Fruit fly (Drosophila melanogaster) whole organism, embryonic: ENCODE measurements around the gene Cyp4d1.

ENCODE experiments used
- Aef1 ChIP-seq: fragments of 200-800 bp; sonication (Bioruptor generic); IDR thresholded peaks from 3 replicates; pipeline ENCODE4 v1.3.6; 2022; ENCODE audit warnings: missing biosample characterization, missing genetic modification characterization
- C15 ChIP-seq: fragments of 200-800 bp; sonication (Bioruptor generic); IDR thresholded peaks from 3 replicates; pipeline ENCODE4 v1.3.6; 2022; ENCODE audit warnings: missing biosample characterization, missing genetic modification characterization
- CG10565 ChIP-seq: fragments of 200-800 bp; sonication (Bioruptor generic); optimal IDR thresholded peaks from 3 replicates; lab custom pipeline; 2016; ENCODE audit warnings: missing biosample characterization, mild to moderate bottlenecking, missing genetic modification characterization
- CG13424 ChIP-seq: fragments of 200-800 bp; sonication (Bioruptor generic); optimal IDR thresholded peaks from 2 replicates; lab custom pipeline; 2019; ENCODE audit warnings: missing biosample characterization, mild to moderate bottlenecking, missing genetic modification characterization, moderate library complexity
- CG14667 ChIP-seq: fragments of 200-800 bp; sonication (Bioruptor generic); IDR thresholded peaks from 2 replicates; pipeline ENCODE4 v1.3.6; 2022; ENCODE audit warnings: missing biosample characterization, missing genetic modification characterization
- CG1647 ChIP-seq: fragments of 200-800 bp; sonication (Bioruptor generic); optimal IDR thresholded peaks from 3 replicates; lab custom pipeline; 2016; ENCODE audit warnings: missing biosample characterization, missing genetic modification characterization
- CG16863 ChIP-seq: fragments of 200-800 bp; sonication (Bioruptor generic); optimal IDR thresholded peaks from 3 replicates; lab custom pipeline; 2016; ENCODE audit warnings: missing biosample characterization, missing genetic modification characterization
- CG17612 ChIP-seq: fragments of 200-800 bp; sonication (Bioruptor generic); IDR thresholded peaks from 2 replicates; pipeline ENCODE4 v1.3.6; 2022; ENCODE audit warnings: missing biosample characterization, missing genetic modification characterization
- CG18599 ChIP-seq: fragments of 200-800 bp; sonication (Bioruptor generic); optimal IDR thresholded peaks from 3 replicates; lab custom pipeline; 2017; ENCODE audit warnings: missing biosample characterization, missing genetic modification characterization, mild to moderate bottlenecking, moderate library complexity, missing genetic modification reagents
- CG3995 ChIP-seq: fragments of 200-800 bp; sonication (Bioruptor generic); optimal IDR thresholded peaks from 3 replicates; lab custom pipeline; 2016; ENCODE audit warnings: missing biosample characterization, missing genetic modification characterization
- CG4404 ChIP-seq: fragments of 200-800 bp; sonication (Bioruptor generic); IDR thresholded peaks from 2 replicates; pipeline ENCODE4 v1.3.6; 2022; ENCODE audit warnings: missing biosample characterization, missing genetic modification characterization
- CG8359 ChIP-seq: fragments of 200-800 bp; sonication (Bioruptor generic); optimal IDR thresholded peaks from 2 replicates; lab custom pipeline; 2017; ENCODE audit warnings: missing biosample characterization, mild to moderate bottlenecking, missing genetic modification characterization, borderline replicate concordance
- CG8765 ChIP-seq: fragments of 200-800 bp; sonication (Bioruptor generic); IDR thresholded peaks from 2 replicates; pipeline ENCODE4 v1.3.6; 2022; ENCODE audit warnings: missing biosample characterization, missing genetic modification characterization
- CG9215 ChIP-seq: fragments of 200-800 bp; sonication (Bioruptor generic); IDR thresholded peaks from 2 replicates; pipeline ENCODE4 v1.3.6; 2022; ENCODE audit warnings: missing biosample characterization, missing genetic modification characterization
- CG9727 ChIP-seq: fragments of 200-800 bp; sonication (Bioruptor generic); optimal IDR thresholded peaks from 3 replicates; lab custom pipeline; 2017; ENCODE audit warnings: missing biosample characterization, mild to moderate bottlenecking, missing genetic modification characterization
- CG9932 ChIP-seq: fragments of 200-800 bp; sonication (Bioruptor generic); IDR thresholded peaks from 2 replicates; pipeline ENCODE4 v1.3.6; 2022; ENCODE audit warnings: missing biosample characterization, missing genetic modification characterization
- CoRest ChIP-seq: fragments of 200-800 bp; sonication (Bioruptor generic); optimal IDR thresholded peaks from 3 replicates; lab custom pipeline; 2018; ENCODE audit warnings: missing biosample characterization, mild to moderate bottlenecking, missing genetic modification characterization, moderate library complexity
- D19B ChIP-seq: fragments of 200-800 bp; sonication (Bioruptor generic); optimal IDR thresholded peaks from 2 replicates; lab custom pipeline; 2017; ENCODE audit warnings: missing biosample characterization, mild to moderate bottlenecking, missing genetic modification characterization
- Dll ChIP-seq: fragments of 200-800 bp; sonication (Bioruptor generic); IDR thresholded peaks from 4 replicates; pipeline ENCODE4 v1.3.6; 2022; ENCODE audit warnings: missing biosample characterization, missing genetic modification characterization; ENCODE audit not compliant: partially characterized antibody
- H15 ChIP-seq: fragments of 200-800 bp; sonication (Bioruptor generic); IDR thresholded peaks from 3 replicates; pipeline ENCODE4 v1.3.6; 2022; ENCODE audit warnings: missing biosample characterization, missing genetic modification characterization
- Hr3 ChIP-seq: fragments of 200-800 bp; sonication (Bioruptor generic); optimal IDR thresholded peaks from 3 replicates; lab custom pipeline; 2016; ENCODE audit warnings: missing biosample characterization, missing genetic modification characterization
- MESR4 ChIP-seq: fragments of 200-800 bp; sonication (Bioruptor generic); optimal IDR thresholded peaks from 2 replicates; lab custom pipeline; 2018; ENCODE audit warnings: missing biosample characterization, mild to moderate bottlenecking, missing genetic modification characterization, moderate library complexity
- Med ChIP-seq: fragments of 200-800 bp; sonication (Bioruptor generic); peaks from one replicate; lab custom pipeline; 2016; ENCODE audit warnings: missing biosample characterization, missing genetic modification characterization, mild to moderate bottlenecking, inconsistent platforms, moderate library complexity
- Meics ChIP-seq: fragments of 200-800 bp; sonication (Bioruptor generic); optimal IDR thresholded peaks from 2 replicates; lab custom pipeline; 2017; ENCODE audit warnings: missing biosample characterization, mild to moderate bottlenecking, missing genetic modification characterization
- NFAT ChIP-seq: fragments of 200-800 bp; sonication (Bioruptor generic); IDR thresholded peaks from 2 replicates; pipeline ENCODE4 v1.3.6; 2022; ENCODE audit warnings: missing biosample characterization, missing genetic modification characterization
- Nf-YA ChIP-seq: fragments of 200-800 bp; sonication (Bioruptor generic); IDR thresholded peaks from 2 replicates; pipeline ENCODE4 v1.3.6; 2022; ENCODE audit warnings: missing biosample characterization, missing genetic modification characterization
- Sox102F ChIP-seq: fragments of 200-800 bp; sonication (Bioruptor generic); optimal IDR thresholded peaks from 2 replicates; lab custom pipeline; 2018; ENCODE audit warnings: missing biosample characterization, mild to moderate bottlenecking, missing genetic modification characterization, moderate library complexity
- Stat92E ChIP-seq, 3 experiments: fragments of >200 bp in 2 of 3; fragments of 200-800 bp in 1 of 3; sonication (Bioruptor generic) in 1 of 3; optimal IDR thresholded peaks; 2 replicates each; lab custom pipeline; 2017 to 2019; ENCODE audit warnings: missing biosample characterization in 3 of 3, missing genetic modification characterization in 3 of 3, mild to moderate bottlenecking in 1 of 3, moderate library complexity in 1 of 3
- Vsx1 ChIP-seq: fragments of 200-800 bp; sonication (Bioruptor generic); optimal IDR thresholded peaks from 2 replicates; lab custom pipeline; 2017; ENCODE audit warnings: missing biosample characterization, mild to moderate bottlenecking, missing genetic modification characterization, missing genetic modification reagents
- btn ChIP-seq: fragments of 200-800 bp; sonication (Bioruptor generic); optimal IDR thresholded peaks from 2 replicates; lab custom pipeline; 2016; ENCODE audit warnings: missing biosample characterization, missing genetic modification characterization
- corto ChIP-seq: fragments of 200-800 bp; sonication (Bioruptor generic); optimal IDR thresholded peaks from 2 replicates; lab custom pipeline; 2016; ENCODE audit warnings: missing biosample characterization, mild to moderate bottlenecking, missing genetic modification characterization, moderate library complexity
- dysf ChIP-seq: fragments of 200-800 bp; sonication (Bioruptor generic); IDR thresholded peaks from 3 replicates; pipeline ENCODE4 v1.3.6; 2022; ENCODE audit warnings: missing biosample characterization, missing genetic modification characterization
- emc ChIP-seq: fragments of 200-800 bp; sonication (Bioruptor generic); optimal IDR thresholded peaks from 2 replicates; lab custom pipeline; 2016; ENCODE audit warnings: missing biosample characterization, missing genetic modification characterization
- ems ChIP-seq: fragments of 200-800 bp; sonication (Bioruptor generic); optimal IDR thresholded peaks from 3 replicates; lab custom pipeline; 2016; ENCODE audit warnings: missing biosample characterization, missing genetic modification characterization
- grau ChIP-seq: fragments of 200-800 bp; optimal IDR thresholded peaks from 3 replicates; lab custom pipeline; 2019; ENCODE audit warnings: missing biosample characterization, mild to moderate bottlenecking, missing genetic modification characterization, moderate library complexity
- gsb-n ChIP-seq: fragments of 200-800 bp; sonication (Bioruptor generic); optimal IDR thresholded peaks from 3 replicates; lab custom pipeline; 2018; ENCODE audit warnings: missing biosample characterization, mild to moderate bottlenecking, missing genetic modification characterization
- her ChIP-seq: fragments of 200-800 bp; sonication (Bioruptor generic); optimal IDR thresholded peaks from 2 replicates; lab custom pipeline; 2016; ENCODE audit warnings: missing biosample characterization, missing genetic modification characterization
- insv ChIP-seq, 2 experiments: fragments of 200-800 bp; sonication (Bioruptor generic); optimal IDR thresholded peaks; 3 replicates each; lab custom pipeline; 2016 to 2018; ENCODE audit warnings: missing biosample characterization in 2 of 2, missing genetic modification characterization in 2 of 2
- knrl ChIP-seq: fragments of 200-800 bp; sonication (Bioruptor generic); IDR thresholded peaks from 3 replicates; pipeline ENCODE4 v1.3.6; 2022; ENCODE audit warnings: missing biosample characterization, missing genetic modification characterization; ENCODE audit not compliant: partially characterized antibody
- lmd ChIP-seq: fragments of 200-800 bp; sonication (Bioruptor generic); IDR thresholded peaks from 2 replicates; pipeline ENCODE4 v1.3.6; 2022; ENCODE audit warnings: missing biosample characterization, missing genetic modification characterization
- nerfin-1 ChIP-seq: fragments of 200-800 bp; sonication (Bioruptor generic); optimal IDR thresholded peaks from 3 replicates; lab custom pipeline; 2019; ENCODE audit warnings: missing biosample characterization, mild to moderate bottlenecking, missing genetic modification characterization, moderate library complexity
- pan ChIP-seq, 4 experiments: fragments of >200 bp in 3 of 4; fragments of 200-800 bp in 1 of 4; sonication (Bioruptor generic) in 1 of 4; optimal IDR thresholded peaks in 3 of 4; IDR thresholded peaks in 1 of 4; 2 replicates each; pipeline versions ENCODE4 v1.3.6 to Lab custom; 2017 to 2022; ENCODE audit warnings: missing biosample characterization in 2 of 4, missing genetic modification characterization in 2 of 4, mixed read lengths in 1 of 4
- phol ChIP-seq: fragments of 200-800 bp; sonication (Bioruptor generic); optimal IDR thresholded peaks from 3 replicates; lab custom pipeline; 2018; ENCODE audit warnings: missing biosample characterization, mild to moderate bottlenecking, missing genetic modification characterization, moderate library complexity
- prd ChIP-seq, 3 experiments: fragments of >200 bp in 2 of 3; fragments of 200-800 bp in 1 of 3; sonication (Bioruptor generic) in 1 of 3; optimal IDR thresholded peaks in 2 of 3; IDR thresholded peaks in 1 of 3; 2 replicates in 2 of 3; 3 replicates in 1 of 3; pipeline versions ENCODE4 v1.3.6 to Lab custom; 2017 to 2022; ENCODE audit warnings: missing biosample characterization in 1 of 3, missing genetic modification characterization in 1 of 3
- pros ChIP-seq: fragments of 200-800 bp; sonication (Bioruptor generic); optimal IDR thresholded peaks from 3 replicates; lab custom pipeline; 2019; ENCODE audit warnings: missing biosample characterization, mild to moderate bottlenecking, missing genetic modification characterization, moderate library complexity
- sens ChIP-seq: fragments of 200-800 bp; sonication (Bioruptor generic); peaks from one replicate; lab custom pipeline; 2016; ENCODE audit warnings: missing biosample characterization, missing genetic modification characterization
- ssp ChIP-seq: fragments of 200-800 bp; sonication (Bioruptor generic); IDR thresholded peaks from 2 replicates; pipeline ENCODE4 v1.3.6; 2022; ENCODE audit warnings: missing biosample characterization, missing genetic modification characterization
- tgo ChIP-seq: fragments of 200-800 bp; sonication (Bioruptor generic); IDR thresholded peaks from 3 replicates; pipeline ENCODE4 v1.3.6; 2022; ENCODE audit warnings: missing biosample characterization, missing genetic modification characterization

Gene Cyp4d1

DNA sequence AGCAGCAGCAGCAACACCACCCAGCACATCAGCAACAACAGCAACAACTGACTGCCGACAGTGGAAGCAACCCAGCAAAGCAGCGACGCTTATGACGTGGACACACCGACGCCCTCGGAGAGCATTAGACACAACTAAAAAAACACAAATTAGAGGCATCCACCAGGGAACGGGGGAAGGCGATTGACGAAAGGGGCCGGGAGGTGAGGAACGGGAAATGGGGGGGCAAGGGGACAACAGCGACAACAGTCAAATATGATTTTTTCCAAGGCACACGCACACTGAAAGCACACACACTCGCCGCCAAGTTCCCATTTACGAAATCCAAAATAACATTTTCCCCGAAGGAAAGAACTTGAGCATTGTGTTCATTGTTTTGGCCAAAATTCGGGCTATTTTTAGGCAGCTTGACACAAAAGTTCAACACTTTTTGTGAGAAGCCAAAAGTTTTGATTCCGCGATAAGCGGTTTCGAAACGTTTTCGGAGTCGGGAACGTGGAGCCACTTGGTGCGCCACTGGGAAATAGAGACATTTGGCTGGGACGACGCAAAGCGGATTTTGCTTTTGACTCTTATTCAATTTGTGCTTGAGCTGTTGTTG lies 46.8 kb upstream of the Cyp4d1 start (continued):
- TF ChIP-seq CoRest (tag; lab: Kevin White, UChicago) = peak; percentile 19
- TF ChIP-seq corto = no peak
- no peak for TF ChIP-seq pan (optimal IDR thresholded peaks at IDR 0.05; lab: Kevin White, UChicago)
- peak in 1 of 2 experiments; percentile 11 for TF ChIP-seq pan (GFP tag; optimal IDR thresholded peaks at IDR 0.05 in 1 of 2, IDR thresholded peaks at IDR 0.05 in 1 of 2)
- TF ChIP-seq Stat92E (GFP tag; optimal IDR thresholded peaks at IDR 0.05; lab: Kevin White, UChicago) = no peak
- no peak for TF ChIP-seq CG14667
- TF ChIP-seq Med (GFP tag; lab: Kevin White, UChicago) = peak; percentile 74
- TF ChIP-seq CG8765 (GFP tag; lab: Robert Waterston, UW) = no peak
- no peak for TF ChIP-seq emc (GFP tag; lab: Kevin White, UChicago)
- no peak for TF ChIP-seq CG9727
- no peak for TF ChIP-seq gsb-n
- peak; percentile 22 for TF ChIP-seq CG18599 (GFP tag; lab: Kevin White, UChicago)
- no peak for TF ChIP-seq ems (GFP tag; lab: Kevin White, UChicago)
- peak; percentile 63; the same call in 2 of the 3 replicates for TF ChIP-seq dysf (GFP tag; lab: Robert Waterston, UW)
- no peak for TF ChIP-seq C15 (GFP tag; lab: Robert Waterston, UW)
- no peak for TF ChIP-seq Hr3 (GFP tag; lab: Kevin White, UChicago)
- peak; percentile 59 for TF ChIP-seq CG9932
- TF ChIP-seq lmd (GFP tag; lab: Robert Waterston, UW) = peak; percentile 35; the same call in 1 of the 2 replicates
- TF ChIP-seq tgo (GFP tag; lab: Robert Waterston, UW) = peak; percentile 19; the same call in 1 of the 3 replicates
- no peak for TF ChIP-seq H15 (GFP tag; lab: Robert Waterston, UW)
- TF ChIP-seq D19B (GFP tag; lab: Kevin White, UChicago) = peak; percentile 8
- no peak for TF ChIP-seq CG1647
- no peak for TF ChIP-seq CG10565 (GFP tag; lab: Kevin White, UChicago)
- TF ChIP-seq Sox102F (GFP tag; lab: Kevin White, UChicago) = peak; percentile 35
- TF ChIP-seq Meics = peak; percentile 27
- peak; percentile 35; the same call in 1 of the 2 replicates for TF ChIP-seq ssp (GFP tag; lab: Robert Waterston, UW)
- TF ChIP-seq MESR4 = no peak
- no peak for TF ChIP-seq CG3995 (GFP tag; lab: Kevin White, UChicago)
- TF ChIP-seq sens (GFP tag; lab: Kevin White, UChicago) = no peak
- peak; percentile 47; the same call in 2 of the 3 replicates for TF ChIP-seq Aef1
- TF ChIP-seq prd (optimal IDR thresholded peaks at IDR 0.05; lab: Kevin White, UChicago) = no peak
- peak; percentile 43; the same call in 1 of the 3 replicates for TF ChIP-seq prd (GFP tag; IDR thresholded peaks at IDR 0.05; lab: Robert Waterston, UW)
- TF ChIP-seq Vsx1 (GFP tag; lab: Kevin White, UChicago) = no peak
- peak; percentile 16 for TF ChIP-seq grau (tag; lab: Kevin White, UChicago)
- no peak for TF ChIP-seq Nf-YA (GFP tag; lab: Robert Waterston, UW)
- no peak for TF ChIP-seq CG17612 (GFP tag; lab: Robert Waterston, UW)
- no peak for TF ChIP-seq NFAT (GFP tag; lab: Robert Waterston, UW)
- 0 out of 2 replicates have a peak, but pooled peaks have one; percentile 10 for TF ChIP-seq CG9215 (GFP tag; lab: Robert Waterston, UW)
- no peak for TF ChIP-seq nerfin-1 (tag; lab: Kevin White, UChicago)
- no peak for TF ChIP-seq CG8359 (GFP tag; lab: Kevin White, UChicago)
- no peak for TF ChIP-seq CG16863
- TF ChIP-seq phol = peak; percentile 10
- no peak for TF ChIP-seq pros (GFP tag; lab: Kevin White, UChicago)
- TF ChIP-seq btn (GFP tag; lab: Kevin White, UChicago) = no peak
- TF ChIP-seq CG4404 (GFP tag; lab: Robert Waterston, UW) = 0 out of 2 replicates have a peak, but pooled peaks have one; percentile 27
- no peak for TF ChIP-seq Dll (GFP tag; lab: Robert Waterston, UW)
- TF ChIP-seq insv (GFP tag; optimal IDR thresholded peaks at IDR 0.05; lab: Kevin White, UChicago) = no peak
- TF ChIP-seq CG13424 = peak; percentile 31
- TF ChIP-seq her = no peak
- no peak for TF ChIP-seq knrl (GFP tag; lab: Robert Waterston, UW)
